Fruit fly (Drosophila melanogaster): ENCODE measurements around the gene Osi15.

Gene Osi15

dm6 chr3R:6294046-6294445, 7.6 kb upstream of the Osi15 start:
- peak; percentile 86 for TF ChIP-seq Blimp-1 (GFP tag; optimal IDR thresholded peaks at IDR 0.05)
- TF ChIP-seq sim (GFP tag; IDR thresholded peaks at IDR 0.05), result no peak
- TF ChIP-seq CG6272 (GFP tag; IDR thresholded peaks at IDR 0.05), result no peak
- no peak for TF ChIP-seq NC2β (GFP tag; optimal IDR thresholded peaks at IDR 0.05)
- peak; percentile 57; the same call in 1 of the 2 replicates for TF ChIP-seq crol (GFP tag; IDR thresholded peaks at IDR 0.05)
- no peak for TF ChIP-seq CoRest (tag; optimal IDR thresholded peaks at IDR 0.05)
- TF ChIP-seq jigr1 (GFP tag; IDR thresholded peaks at IDR 0.05), result no peak
- no peak for TF ChIP-seq CG4328 (GFP tag; optimal IDR thresholded peaks at IDR 0.05)
- no peak for TF ChIP-seq seq (GFP tag; IDR thresholded peaks at IDR 0.05)
- TF ChIP-seq kni (GFP tag; optimal IDR thresholded peaks at IDR 0.05), result peak; percentile 57
- 0 out of 3 replicates have a peak, but pooled peaks have one; percentile 7 for TF ChIP-seq CG11560 (tag; IDR thresholded peaks at IDR 0.05)
- TF ChIP-seq CG9932 (GFP tag; IDR thresholded peaks at IDR 0.05), result no peak
- TF ChIP-seq CG34422 (GFP tag; IDR thresholded peaks at IDR 0.05), result no peak
- no peak for TF ChIP-seq repo (GFP tag; optimal IDR thresholded peaks at IDR 0.05)
- TF ChIP-seq sd (tag; optimal IDR thresholded peaks at IDR 0.05), result peak; percentile 44
- TF ChIP-seq grn (GFP tag; optimal IDR thresholded peaks at IDR 0.05), result peak; percentile 74
- no peak for TF ChIP-seq luna (GFP tag; optimal IDR thresholded peaks at IDR 0.05)

dm6 chr3R:6297164-6297563, 4.4 kb upstream of the Osi15 start:
- no peak for TF ChIP-seq CTCF (GFP tag; optimal IDR thresholded peaks at IDR 0.05)
- no peak for TF ChIP-seq z (GFP tag; IDR thresholded peaks at IDR 0.05)
- no peak for TF ChIP-seq HLHmδ (GFP tag; optimal IDR thresholded peaks at IDR 0.05)
- TF ChIP-seq chif (GFP tag; optimal IDR thresholded peaks at IDR 0.05), result no peak
- TF ChIP-seq pzg (GFP tag; optimal IDR thresholded peaks at IDR 0.05), result no peak
- no peak for TF ChIP-seq insv (GFP tag; optimal IDR thresholded peaks at IDR 0.05)
- peak; percentile 47; the same call in 1 of the 3 replicates for TF ChIP-seq ci (GFP tag; IDR thresholded peaks at IDR 0.05)
- no peak for TF ChIP-seq fd3F (GFP tag; optimal IDR thresholded peaks at IDR 0.05)
- 0 out of 4 replicates have a peak, but pooled peaks have one; percentile 49 for TF ChIP-seq chinmo (GFP tag; IDR thresholded peaks at IDR 0.05; ENCODE audit: partially characterized antibody)
- no peak for TF ChIP-seq CG18262 (tag; optimal IDR thresholded peaks at IDR 0.05)
- TF ChIP-seq abd-A (tag; optimal IDR thresholded peaks at IDR 0.05), result peak; percentile 16
- TF ChIP-seq CG9727 (GFP tag; optimal IDR thresholded peaks at IDR 0.05), result no peak
- TF ChIP-seq CG3838 (GFP tag; optimal IDR thresholded peaks at IDR 0.05), result no peak
- TF ChIP-seq Sox102F (GFP tag; optimal IDR thresholded peaks at IDR 0.05), result peak; percentile 0
- TF ChIP-seq CG34224 (GFP tag; IDR thresholded peaks at IDR 0.05; ENCODE audit: partially characterized antibody), result no peak
- TF ChIP-seq fd96Cb (tag; optimal IDR thresholded peaks at IDR 0.05), result no peak
- no peak for TF ChIP-seq Rfx (GFP tag; IDR thresholded peaks at IDR 0.05)
- TF ChIP-seq CG13287 (GFP tag; IDR thresholded peaks at IDR 0.05; ENCODE audit: partially characterized antibody), result no peak
- no peak for TF ChIP-seq HHEX (GFP tag; optimal IDR thresholded peaks at IDR 0.05)
- TF ChIP-seq CG2199 (GFP tag; IDR thresholded peaks at IDR 0.05), result no peak
- TF ChIP-seq CG11560 (tag; IDR thresholded peaks at IDR 0.05), result no peak
- TF ChIP-seq gcm2 (GFP tag; optimal IDR thresholded peaks at IDR 0.05), result no peak
- TF ChIP-seq eve (GFP tag; optimal IDR thresholded peaks at IDR 0.05), result no peak
- no peak for TF ChIP-seq CG2875 (GFP tag; optimal IDR thresholded peaks at IDR 0.05)
- TF ChIP-seq CG10565 (GFP tag; optimal IDR thresholded peaks at IDR 0.05), result no peak
- no peak for TF ChIP-seq Deaf1 (tag; optimal IDR thresholded peaks at IDR 0.05)
- no peak for TF ChIP-seq gem (tag; optimal IDR thresholded peaks at IDR 0.05)
- TF ChIP-seq GATAe (GFP tag; conservative IDR thresholded peaks at IDR 0.05), result no peak
- no peak for TF ChIP-seq BEAF-32 (GFP tag; optimal IDR thresholded peaks at IDR 0.05)
- no peak for TF ChIP-seq CG10959 (GFP tag; IDR thresholded peaks at IDR 0.05)
- TF ChIP-seq hb (GFP tag; IDR thresholded peaks at IDR 0.05; ENCODE audit: partially characterized antibody), result no peak
- TF ChIP-seq CG1024 (GFP tag; IDR thresholded peaks at IDR 0.05), result no peak
- TF ChIP-seq fd102C (GFP tag; optimal IDR thresholded peaks at IDR 0.05), result no peak
- no peak for TF ChIP-seq vvl (GFP tag; IDR thresholded peaks at IDR 0.05)
- peak; percentile 46 for TF ChIP-seq kni (GFP tag; optimal IDR thresholded peaks at IDR 0.05)
- peak; percentile 82 for TF ChIP-seq Blimp-1 (GFP tag; optimal IDR thresholded peaks at IDR 0.05)
- no peak for TF ChIP-seq CG12659 (GFP tag; optimal IDR thresholded peaks at IDR 0.05)
